Fruit fly (Drosophila melanogaster) whole organism, wandering third instar larva: ENCODE results near the gene CG14864.

ENCODE experiments used
- Abd-B ChIP-seq: fragments of >200 bp; optimal IDR thresholded peaks from 2 replicates; lab custom pipeline; 2017; ENCODE audit warnings: missing biosample characterization, missing genetic modification characterization
- Hnf4 ChIP-seq: fragments of 200-800 bp; sonication (Bioruptor generic); optimal IDR thresholded peaks from 2 replicates; lab custom pipeline; 2016; ENCODE audit warnings: missing biosample characterization, mild to moderate bottlenecking, missing genetic modification characterization
- Vsx2 ChIP-seq: fragments of 200-300, 225-300 bp; sonication (Bioruptor generic); optimal IDR thresholded peaks from 2 replicates; lab custom pipeline; 2018; ENCODE audit warnings: missing biosample characterization, missing genetic modification characterization; ENCODE audit not compliant: partially characterized antibody
- dmrt93B ChIP-seq: fragments of 200-800 bp; sonication (Bioruptor generic); optimal IDR thresholded peaks from 2 replicates; lab custom pipeline; 2018; ENCODE audit warnings: missing biosample characterization, mild to moderate bottlenecking, missing genetic modification characterization

- TF ChIP-seq Hnf4 (GFP tag; lab: Kevin White, UChicago) (no peak), dmrt93B (GFP tag; lab: Kevin White, UChicago) (no peak), Abd-B (GFP tag; lab: Kevin White, UChicago) (no peak), Vsx2 (GFP tag; lab: Kevin White, UChicago) (no peak)
Measured at dm6 chr3R:15265406-15266040, 2.8 kb downstream of the CG14864 start, which contains the start of gene ATPsynO.
